Fruit fly (Drosophila melanogaster): ENCODE results near the gene Utx.

Gene Utx

dm6 chr2L:10226213-10226723, 52.3 kb downstream of the Utx start:
- TF ChIP-seq Ets96B (tag; optimal IDR thresholded peaks at IDR 0.05) = no peak
- no peak for TF ChIP-seq CG11762 (GFP tag; optimal IDR thresholded peaks at IDR 0.05; ENCODE audit: insufficient read depth)

dm6 chr2L:10222550-10223231, 55.9 kb downstream of the Utx start, which contains the start of gene Bcs1:
Bcs1 (plus strand) TSS chr2L:10222657.
- TF ChIP-seq Smox (GFP tag; optimal IDR thresholded peaks at IDR 0.05) (no peak), CG8119 (GFP tag; IDR thresholded peaks at IDR 0.05) (no peak), CG16779 (tag; optimal IDR thresholded peaks at IDR 0.05) (no peak), OdsH (GFP tag; optimal IDR thresholded peaks at IDR 0.05) (no peak), CG8632 (GFP tag; optimal IDR thresholded peaks at IDR 0.05) (no peak), fkh (GFP tag; optimal IDR thresholded peaks at IDR 0.05) (peak; percentile 41), dsx (GFP tag; optimal IDR thresholded peaks at IDR 0.05; ENCODE audit: poor library complexity, severe bottlenecking) (no peak), CG4318 (GFP tag; optimal IDR thresholded peaks at IDR 0.05) (no peak)
